Fruit fly (Drosophila melanogaster) whole organism, prepupa: ENCODE measurements around the gene aph-1.
A peak's percentile ranks its signal among the peaks of the same experiment; 100 is the strongest.

Source experiments
- Blimp-1 ChIP-seq: fragments of 200-800 bp; sonication (Bioruptor generic); optimal IDR thresholded peaks from 3 replicates; lab custom pipeline; 2017; ENCODE audit warnings: missing biosample characterization, missing genetic modification characterization, mild to moderate bottlenecking, moderate library complexity, missing genetic modification reagents
- CG10631 ChIP-seq: fragments of 200-800 bp; sonication (Bioruptor generic); optimal IDR thresholded peaks from 2 replicates; lab custom pipeline; 2016; ENCODE audit warnings: missing biosample characterization, missing genetic modification characterization
- CG10669 ChIP-seq: fragments of 200-800 bp; sonication (Bioruptor generic); optimal IDR thresholded peaks from 3 replicates; lab custom pipeline; 2018; ENCODE audit warnings: missing biosample characterization, mild to moderate bottlenecking, missing genetic modification characterization, moderate library complexity
- CG11294 ChIP-seq: fragments of 200-800 bp; sonication (Bioruptor generic); IDR thresholded peaks from 2 replicates; pipeline ENCODE4 v1.3.6; 2022; ENCODE audit warnings: missing biosample characterization, missing genetic modification characterization
- CG11762 ChIP-seq: fragments of 200-800 bp; sonication (Bioruptor generic); optimal IDR thresholded peaks from 3 replicates; lab custom pipeline; 2016; ENCODE audit warnings: missing biosample characterization, missing genetic modification characterization; ENCODE audit not compliant: insufficient read depth
- CG11902 ChIP-seq: fragments of 200-800 bp; sonication (Bioruptor generic); optimal IDR thresholded peaks from 3 replicates; lab custom pipeline; 2016; ENCODE audit warnings: missing biosample characterization, missing genetic modification characterization
- CG15336 ChIP-seq: fragments of 200-800 bp; sonication (Bioruptor generic); IDR thresholded peaks from 2 replicates; pipeline ENCODE4 v1.3.6; 2022; ENCODE audit warnings: missing biosample characterization, missing genetic modification characterization
- CG1621 ChIP-seq: fragments of 200-800 bp; sonication (Bioruptor generic); optimal IDR thresholded peaks from 3 replicates; lab custom pipeline; 2018; ENCODE audit warnings: missing biosample characterization, mild to moderate bottlenecking, missing genetic modification characterization
- CG16779 ChIP-seq: fragments of 200-800 bp; sonication (Bioruptor generic); optimal IDR thresholded peaks from 3 replicates; lab custom pipeline; 2017; ENCODE audit warnings: missing biosample characterization, mild to moderate bottlenecking, missing genetic modification characterization
- CG3032 ChIP-seq: fragments of 200-800 bp; optimal IDR thresholded peaks from 2 replicates; lab custom pipeline; 2019; ENCODE audit warnings: missing biosample characterization, mild to moderate bottlenecking, missing genetic modification characterization, moderate library complexity
- CG31627 ChIP-seq: fragments of 200-800 bp; sonication (Bioruptor generic); optimal IDR thresholded peaks from 3 replicates; lab custom pipeline; 2016; ENCODE audit warnings: missing biosample characterization, missing genetic modification characterization
- CG3919 ChIP-seq: fragments of 200-800 bp; sonication (Bioruptor generic); optimal IDR thresholded peaks from 3 replicates; lab custom pipeline; 2016; ENCODE audit warnings: missing biosample characterization, missing genetic modification characterization
- CG4318 ChIP-seq: fragments of 200-800 bp; sonication (Bioruptor generic); optimal IDR thresholded peaks from 3 replicates; lab custom pipeline; 2017; ENCODE audit warnings: missing biosample characterization, mild to moderate bottlenecking, missing genetic modification characterization
- CG6163 ChIP-seq: fragments of 200-800 bp; sonication (Bioruptor generic); IDR thresholded peaks from 3 replicates; pipeline ENCODE4 v1.3.6; 2022; ENCODE audit warnings: missing biosample characterization, missing genetic modification characterization
- CG6276 ChIP-seq: fragments of 200-800 bp; sonication (Bioruptor generic); optimal IDR thresholded peaks from 2 replicates; lab custom pipeline; 2017; ENCODE audit warnings: missing biosample characterization, mild to moderate bottlenecking, missing genetic modification characterization
- CG6792 ChIP-seq: fragments of 200-800 bp; sonication (Bioruptor generic); optimal IDR thresholded peaks from 3 replicates; lab custom pipeline; 2016; ENCODE audit warnings: missing biosample characterization, missing genetic modification characterization
- CG6808 ChIP-seq: fragments of 200-800 bp; sonication (Bioruptor generic); optimal IDR thresholded peaks from 3 replicates; lab custom pipeline; 2017; ENCODE audit warnings: missing biosample characterization, missing genetic modification characterization, mild to moderate bottlenecking, moderate library complexity, missing genetic modification reagents
- CG6854 ChIP-seq: fragments of 200-800 bp; sonication (Bioruptor generic); optimal IDR thresholded peaks from 2 replicates; lab custom pipeline; 2017; ENCODE audit warnings: missing biosample characterization, mild to moderate bottlenecking, missing genetic modification characterization
- CG7368 ChIP-seq: fragments of 200-800 bp; sonication (Bioruptor generic); optimal IDR thresholded peaks from 3 replicates; lab custom pipeline; 2016; ENCODE audit warnings: missing biosample characterization, missing genetic modification characterization
- CG8119 ChIP-seq: fragments of 200-800 bp; sonication (Bioruptor generic); IDR thresholded peaks from 3 replicates; pipeline ENCODE4 v1.3.6; 2022; ENCODE audit warnings: missing biosample characterization, missing genetic modification characterization
- CG8319 ChIP-seq: fragments of 200-800 bp; sonication (Bioruptor generic); optimal IDR thresholded peaks from 3 replicates; lab custom pipeline; 2016; ENCODE audit warnings: missing biosample characterization, missing genetic modification characterization
- CG8632 ChIP-seq: fragments of 200-800 bp; sonication (Bioruptor generic); optimal IDR thresholded peaks from 3 replicates; lab custom pipeline; 2016; ENCODE audit warnings: missing biosample characterization, missing genetic modification characterization
- CG9139 ChIP-seq: fragments of 200-800 bp; sonication (Bioruptor generic); optimal IDR thresholded peaks from 3 replicates; lab custom pipeline; 2017; ENCODE audit warnings: missing biosample characterization, mild to moderate bottlenecking, missing genetic modification characterization
- Eip75B ChIP-seq: fragments of 200-800 bp; sonication (Bioruptor generic); optimal IDR thresholded peaks from 3 replicates; lab custom pipeline; 2016; ENCODE audit warnings: missing biosample characterization, missing genetic modification characterization
- Eip78C ChIP-seq: fragments of 200-800 bp; sonication (Bioruptor generic); peaks from one replicate; lab custom pipeline; 2016; ENCODE audit warnings: missing biosample characterization, missing genetic modification characterization
- Ets21C ChIP-seq: fragments of 200-800 bp; sonication (Bioruptor generic); optimal IDR thresholded peaks from 3 replicates; lab custom pipeline; 2016; ENCODE audit warnings: missing biosample characterization, missing genetic modification characterization
- Ets96B ChIP-seq: fragments of 200-800 bp; optimal IDR thresholded peaks from 2 replicates; lab custom pipeline; 2019; ENCODE audit warnings: missing biosample characterization, mild to moderate bottlenecking, missing genetic modification characterization, moderate library complexity
- Hr38 ChIP-seq: sonication (Bioruptor generic); optimal IDR thresholded peaks from 2 replicates; lab custom pipeline; 2016; ENCODE audit warnings: missing biosample characterization, missing genetic modification characterization
- Hr39 ChIP-seq: fragments of 200-800 bp; sonication (Bioruptor generic); optimal IDR thresholded peaks from 2 replicates; lab custom pipeline; 2016; ENCODE audit warnings: missing biosample characterization, missing genetic modification characterization
- Hr4 ChIP-seq: fragments of 200-800 bp; sonication (Bioruptor generic); optimal IDR thresholded peaks from 3 replicates; lab custom pipeline; 2016; ENCODE audit warnings: missing biosample characterization, missing genetic modification characterization
- Lpt ChIP-seq: fragments of 200-800 bp; sonication (Bioruptor generic); optimal IDR thresholded peaks from 3 replicates; lab custom pipeline; 2016; ENCODE audit warnings: missing biosample characterization, missing genetic modification characterization
- Smox ChIP-seq: fragments of 200-800 bp; sonication (Bioruptor generic); optimal IDR thresholded peaks from 3 replicates; lab custom pipeline; 2016; ENCODE audit warnings: missing biosample characterization, missing genetic modification characterization
- Sox14 ChIP-seq: fragments of 200-800 bp; sonication (Bioruptor generic); optimal IDR thresholded peaks from 3 replicates; lab custom pipeline; 2016; ENCODE audit warnings: missing biosample characterization, missing genetic modification characterization
- Sox15 ChIP-seq: fragments of 200-800 bp; sonication (Bioruptor generic); optimal IDR thresholded peaks from 3 replicates; lab custom pipeline; 2016; ENCODE audit warnings: missing biosample characterization, missing genetic modification characterization
- achi ChIP-seq: fragments of 200-800 bp; sonication (Bioruptor generic); optimal IDR thresholded peaks from 3 replicates; lab custom pipeline; 2016; ENCODE audit warnings: missing biosample characterization, missing genetic modification characterization
- cyc ChIP-seq: fragments of 200-800 bp; sonication (Bioruptor generic); optimal IDR thresholded peaks from 3 replicates; lab custom pipeline; 2016; ENCODE audit warnings: missing biosample characterization, missing genetic modification characterization
- dac ChIP-seq: fragments of 200-800 bp; sonication (Bioruptor generic); optimal IDR thresholded peaks from 2 replicates; lab custom pipeline; 2017; ENCODE audit warnings: missing biosample characterization, mild to moderate bottlenecking, missing genetic modification characterization
- eg ChIP-seq: fragments of 200-800 bp; sonication (Bioruptor generic); IDR thresholded peaks from 3 replicates; pipeline ENCODE4 v1.3.6; 2022; ENCODE audit warnings: missing biosample characterization, missing genetic modification characterization
- esn ChIP-seq: fragments of 200-800 bp; sonication (Bioruptor generic); optimal IDR thresholded peaks from 2 replicates; lab custom pipeline; 2016; ENCODE audit warnings: missing biosample characterization, mild to moderate bottlenecking, missing genetic modification characterization, moderate library complexity
- fd59A ChIP-seq: fragments of 200-800 bp; sonication (Bioruptor generic); optimal IDR thresholded peaks from 2 replicates; lab custom pipeline; 2017; ENCODE audit warnings: missing biosample characterization, mild to moderate bottlenecking, missing genetic modification characterization, missing genetic modification reagents
- net ChIP-seq: fragments of 200-800 bp; sonication (Bioruptor generic); optimal IDR thresholded peaks from 3 replicates; lab custom pipeline; 2016; ENCODE audit warnings: missing biosample characterization, missing genetic modification characterization
- spab ChIP-seq: fragments of 200-800 bp; sonication (Bioruptor generic); optimal IDR thresholded peaks from 2 replicates; lab custom pipeline; 2017; ENCODE audit warnings: missing biosample characterization, mild to moderate bottlenecking, missing genetic modification characterization, missing genetic modification reagents
- ss ChIP-seq, 2 experiments: fragments of 200-800 bp; sonication (Bioruptor generic); optimal IDR thresholded peaks; 2 replicates in 1 of 2; 3 replicates in 1 of 2; lab custom pipeline; 2017 to 2018; ENCODE audit warnings: mild to moderate bottlenecking in 2 of 2, missing biosample characterization in 2 of 2, missing genetic modification characterization in 2 of 2, moderate library complexity in 1 of 2
- svp ChIP-seq: fragments of 200-800 bp; sonication (Bioruptor generic); peaks from one replicate; lab custom pipeline; 2016; ENCODE audit warnings: missing biosample characterization, missing genetic modification characterization
- vri ChIP-seq: fragments of 200-800 bp; sonication (Bioruptor generic); optimal IDR thresholded peaks from 3 replicates; lab custom pipeline; 2016; ENCODE audit warnings: missing biosample characterization, mild to moderate bottlenecking, missing genetic modification characterization

Gene aph-1

dm6 chr2L:2802527-2802926, 36.5 kb downstream of the aph-1 start:
- peak; percentile 43 for TF ChIP-seq CG3919 (GFP tag; lab: Kevin White, UChicago)
- TF ChIP-seq CG6808 (GFP tag; lab: Kevin White, UChicago), result peak; percentile 84
- TF ChIP-seq net, result peak; percentile 38
- peak; percentile 88 for TF ChIP-seq CG9139 (GFP tag; lab: Kevin White, UChicago)
- peak; percentile 59; the same call in 2 of the 3 replicates for TF ChIP-seq CG8119
- no peak for TF ChIP-seq CG6792 (GFP tag; lab: Kevin White, UChicago)
- peak; percentile 90 to 91 for TF ChIP-seq ss (GFP tag; optimal IDR thresholded peaks at IDR 0.05; lab: Kevin White, UChicago)
- peak; percentile 39 for TF ChIP-seq CG16779
- peak; percentile 33 for TF ChIP-seq Ets96B (tag; lab: Kevin White, UChicago)
- peak; percentile 73 for TF ChIP-seq spab
- TF ChIP-seq CG1621, result peak; percentile 55
- TF ChIP-seq CG3032 (tag; lab: Kevin White, UChicago), result peak; percentile 16
- 0 out of 3 replicates have a peak, but pooled peaks have one; percentile 37 for TF ChIP-seq eg (GFP tag; lab: Robert Waterston, UW)
- TF ChIP-seq Hr4 (GFP tag; lab: Kevin White, UChicago), result peak; percentile 3
- TF ChIP-seq Eip78C, result peak; percentile 76
- peak; percentile 32 for TF ChIP-seq CG6854 (GFP tag; lab: Kevin White, UChicago)
- TF ChIP-seq esn (GFP tag; lab: Kevin White, UChicago), result no peak
- TF ChIP-seq CG10631 (GFP tag; lab: Kevin White, UChicago), result no peak
- TF ChIP-seq CG11294 (GFP tag; lab: Robert Waterston, UW), result no peak
- peak; percentile 57 for TF ChIP-seq CG10669 (GFP tag; lab: Kevin White, UChicago)
- TF ChIP-seq Lpt (GFP tag; lab: Kevin White, UChicago), result peak; percentile 10
- no peak for TF ChIP-seq CG31627 (GFP tag; lab: Kevin White, UChicago)
- TF ChIP-seq CG7368 (GFP tag; lab: Kevin White, UChicago), result peak; percentile 33
- peak; percentile 10 for TF ChIP-seq svp (GFP tag; lab: Kevin White, UChicago)
- TF ChIP-seq Hr38 (GFP tag; lab: Kevin White, UChicago), result peak; percentile 27
- TF ChIP-seq Hr39 (GFP tag; lab: Kevin White, UChicago), result no peak
- no peak for TF ChIP-seq fd59A
- peak; percentile 88 for TF ChIP-seq CG6276 (GFP tag; lab: Kevin White, UChicago)
- TF ChIP-seq CG15336 (GFP tag; lab: Robert Waterston, UW), result peak; percentile 43

dm6 chr2L:2804634-2805311, 38.7 kb downstream of the aph-1 start, which contains the start of gene daw:
daw (plus strand) TSS chr2L:2805261.
- TF ChIP-seq Lpt (GFP tag; lab: Kevin White, UChicago) (peak; percentile 6), CG8319 (peak; percentile 39), spab (peak; percentile 73), CG6276 (GFP tag; lab: Kevin White, UChicago) (peak; percentile 84), Eip75B (GFP tag; lab: Kevin White, UChicago) (peak; percentile 30), CG8632 (no peak), Ets96B (tag; lab: Kevin White, UChicago) (peak; percentile 49), dac (GFP tag; lab: Kevin White, UChicago) (peak; percentile 25), CG4318 (GFP tag; lab: Kevin White, UChicago) (no peak), Blimp-1 (GFP tag; lab: Kevin White, UChicago) (peak; percentile 41), Hr38 (GFP tag; lab: Kevin White, UChicago) (no peak), CG1621 (peak; percentile 64), CG6163 (peak; percentile 60; the same call in 2 of the 3 replicates), CG10669 (GFP tag; lab: Kevin White, UChicago) (peak; percentile 58), CG15336 (GFP tag; lab: Robert Waterston, UW) (peak; percentile 51; the same call in 1 of the 2 replicates), CG11762 (GFP tag; lab: Kevin White, UChicago) (peak; percentile 12), Sox14 (peak; percentile 38), ss (GFP tag; optimal IDR thresholded peaks at IDR 0.05; lab: Kevin White, UChicago) (peak; percentile 84 to 88), esn (GFP tag; lab: Kevin White, UChicago) (peak; percentile 2), CG6808 (GFP tag; lab: Kevin White, UChicago) (peak; percentile 81), eg (GFP tag; lab: Robert Waterston, UW) (peak; percentile 52; the same call in 1 of the 3 replicates), Smox (GFP tag; lab: Kevin White, UChicago) (peak; percentile 10), Hr39 (GFP tag; lab: Kevin White, UChicago) (no peak), CG11902 (GFP tag; lab: Kevin White, UChicago) (no peak), CG31627 (GFP tag; lab: Kevin White, UChicago) (no peak), Hr4 (GFP tag; lab: Kevin White, UChicago) (no peak), cyc (GFP tag; lab: Kevin White, UChicago) (no peak), fd59A (no peak), CG11294 (GFP tag; lab: Robert Waterston, UW) (no peak), Sox15 (GFP tag; lab: Kevin White, UChicago) (no peak), CG6792 (GFP tag; lab: Kevin White, UChicago) (no peak), CG8119 (peak; percentile 63), CG7368 (GFP tag; lab: Kevin White, UChicago) (peak; percentile 68), Ets21C (GFP tag; lab: Kevin White, UChicago) (no peak), vri (peak; percentile 28), CG3032 (tag; lab: Kevin White, UChicago) (no peak), achi (GFP tag; lab: Kevin White, UChicago) (peak; percentile 60)
